Fruit fly (Drosophila melanogaster) whole organism, wandering third instar larva: ENCODE measurements around the gene CG33630.

ENCODE experiments used
- Abd-B ChIP-seq: fragments of >200 bp; optimal IDR thresholded peaks from 2 replicates; lab custom pipeline; 2017; ENCODE audit warnings: missing biosample characterization, missing genetic modification characterization
- CG32264 ChIP-seq: fragments of 200-800 bp; sonication (Bioruptor generic); optimal IDR thresholded peaks from 2 replicates; lab custom pipeline; 2016; ENCODE audit warnings: missing biosample characterization, missing genetic modification characterization
- CG9705 ChIP-seq: fragments of 200-800 bp; sonication (Bioruptor generic); optimal IDR thresholded peaks from 2 replicates; lab custom pipeline; 2018; ENCODE audit warnings: missing biosample characterization, mild to moderate bottlenecking, missing genetic modification characterization
- CrebA ChIP-seq: fragments of 200-800 bp; sonication (Bioruptor generic); optimal IDR thresholded peaks from 2 replicates; lab custom pipeline; 2016; ENCODE audit warnings: missing biosample characterization, mild to moderate bottlenecking, missing genetic modification characterization, borderline replicate concordance
- Dfd ChIP-seq: fragments of >200 bp; optimal IDR thresholded peaks from 2 replicates; lab custom pipeline; 2017; ENCODE audit warnings: missing biosample characterization, missing genetic modification characterization
- Dif ChIP-seq: fragments of 200-275, 200-300 bp; sonication (Bioruptor generic); optimal IDR thresholded peaks from 2 replicates; lab custom pipeline; 2018; ENCODE audit warnings: missing biosample characterization, missing genetic modification characterization; ENCODE audit not compliant: partially characterized antibody
- GATAd ChIP-seq: sonication (Bioruptor generic); optimal IDR thresholded peaks from 2 replicates; lab custom pipeline; 2016; ENCODE audit warnings: missing biosample characterization, missing genetic modification characterization
- HLH106 ChIP-seq: fragments of 200-800 bp; optimal IDR thresholded peaks from 3 replicates; lab custom pipeline; 2019; ENCODE audit warnings: missing biosample characterization, mild to moderate bottlenecking, missing genetic modification characterization, moderate library complexity
- Hnf4 ChIP-seq: fragments of 200-800 bp; sonication (Bioruptor generic); optimal IDR thresholded peaks from 2 replicates; lab custom pipeline; 2016; ENCODE audit warnings: missing biosample characterization, mild to moderate bottlenecking, missing genetic modification characterization
- Hr78 ChIP-seq: fragments of >200 bp; optimal IDR thresholded peaks from 2 replicates; lab custom pipeline; 2017; ENCODE audit warnings: missing biosample characterization, missing genetic modification characterization
- Hr83 ChIP-seq: fragments of 200-300 bp; sonication (Bioruptor generic); optimal IDR thresholded peaks from 2 replicates; lab custom pipeline; 2016; ENCODE audit warnings: missing biosample characterization, mild to moderate bottlenecking, missing genetic modification characterization, moderate library complexity; ENCODE audit not compliant: poor library complexity, severe bottlenecking
- Jra ChIP-seq: sonication (Bioruptor generic); optimal IDR thresholded peaks from 2 replicates; lab custom pipeline; 2016; ENCODE audit warnings: missing biosample characterization, missing genetic modification characterization
- Mio ChIP-seq: sonication (Bioruptor generic); optimal IDR thresholded peaks from 2 replicates; lab custom pipeline; 2016; ENCODE audit warnings: missing biosample characterization, missing genetic modification characterization
- Myc ChIP-seq: fragments of >200 bp; optimal IDR thresholded peaks from 2 replicates; lab custom pipeline; 2017
- N ChIP-seq: fragments of >200 bp; optimal IDR thresholded peaks from 2 replicates; lab custom pipeline; 2018; ENCODE audit warnings: missing biosample characterization, missing external identifiers, missing genetic modification characterization
- OdsH ChIP-seq: fragments of 200-800 bp; sonication (Bioruptor generic); optimal IDR thresholded peaks from 2 replicates; lab custom pipeline; 2016; ENCODE audit warnings: missing biosample characterization, mild to moderate bottlenecking, missing genetic modification characterization
- Rel ChIP-seq, 2 experiments: fragments of 200-800 bp; sonication (Bioruptor generic) in 1 of 2; optimal IDR thresholded peaks; 2 replicates in 1 of 2; 3 replicates in 1 of 2; lab custom pipeline; 2016 to 2019; ENCODE audit warnings: mild to moderate bottlenecking in 2 of 2, missing biosample characterization in 2 of 2, missing genetic modification characterization in 2 of 2, moderate library complexity in 1 of 2
- Sp1 ChIP-seq: fragments of 200-800 bp; sonication (Bioruptor generic); optimal IDR thresholded peaks from 3 replicates; lab custom pipeline; 2019; ENCODE audit warnings: missing biosample characterization, mild to moderate bottlenecking, missing genetic modification characterization, moderate library complexity
- Vsx2 ChIP-seq: fragments of 200-300, 225-300 bp; sonication (Bioruptor generic); optimal IDR thresholded peaks from 2 replicates; lab custom pipeline; 2018; ENCODE audit warnings: missing biosample characterization, missing genetic modification characterization; ENCODE audit not compliant: partially characterized antibody
- br ChIP-seq: fragments of 200-800 bp; sonication (Bioruptor generic); optimal IDR thresholded peaks from 2 replicates; lab custom pipeline; 2016; ENCODE audit warnings: missing biosample characterization, missing genetic modification characterization
- brk ChIP-seq: fragments of 200-800 bp; sonication (Bioruptor generic); optimal IDR thresholded peaks from 2 replicates; lab custom pipeline; 2016; ENCODE audit warnings: missing biosample characterization, mild to moderate bottlenecking, missing genetic modification characterization
- dl ChIP-seq, 2 experiments: fragments of 175-275, 200-275 bp in 1 of 2; fragments of 200-275 bp in 1 of 2; sonication (Bioruptor generic); optimal IDR thresholded peaks; lab custom pipeline; 2018; ENCODE audit warnings: mild to moderate bottlenecking in 2 of 2, missing biosample characterization in 2 of 2, missing genetic modification characterization in 2 of 2, moderate library complexity in 2 of 2; ENCODE audit not compliant: partially characterized antibody in 2 of 2, insufficient read depth in 1 of 2
- dmrt93B ChIP-seq: fragments of 200-800 bp; sonication (Bioruptor generic); optimal IDR thresholded peaks from 2 replicates; lab custom pipeline; 2018; ENCODE audit warnings: missing biosample characterization, mild to moderate bottlenecking, missing genetic modification characterization
- dsf ChIP-seq: sonication (Bioruptor generic); optimal IDR thresholded peaks from 2 replicates; lab custom pipeline; 2016; ENCODE audit warnings: missing biosample characterization, missing genetic modification characterization, borderline replicate concordance
- ey ChIP-seq: fragments of 200-800 bp; sonication (Bioruptor generic); optimal IDR thresholded peaks from 2 replicates; lab custom pipeline; 2016; ENCODE audit warnings: missing biosample characterization, missing genetic modification characterization
- foxo ChIP-seq, 2 experiments: fragments of 200-800 bp; sonication (Bioruptor generic); optimal IDR thresholded peaks; 2 replicates in 1 of 2; 3 replicates in 1 of 2; lab custom pipeline; 2016 to 2017; ENCODE audit warnings: missing biosample characterization in 2 of 2, missing genetic modification characterization in 2 of 2
- fru ChIP-seq: fragments of 200-800 bp; sonication (Bioruptor generic); optimal IDR thresholded peaks from 3 replicates; lab custom pipeline; 2016; ENCODE audit warnings: missing biosample characterization, mild to moderate bottlenecking, missing genetic modification characterization
- h ChIP-seq: fragments of 200-800 bp; sonication (Bioruptor generic); optimal IDR thresholded peaks from 3 replicates; lab custom pipeline; 2016; ENCODE audit warnings: missing biosample characterization, mild to moderate bottlenecking, missing genetic modification characterization
- jim ChIP-seq: fragments of 175-275, 200-325 bp; sonication (Bioruptor generic); optimal IDR thresholded peaks from 2 replicates; lab custom pipeline; 2016; ENCODE audit warnings: missing biosample characterization, mild to moderate bottlenecking, missing genetic modification characterization
- lola ChIP-seq: fragments of >200 bp; optimal IDR thresholded peaks from 2 replicates; lab custom pipeline; 2017; ENCODE audit warnings: missing biosample characterization, missing genetic modification characterization
- pan ChIP-seq: fragments of >200 bp; optimal IDR thresholded peaks from 2 replicates; lab custom pipeline; 2017
- psq ChIP-seq: fragments of 200-800 bp; sonication (Bioruptor generic); optimal IDR thresholded peaks from 3 replicates; lab custom pipeline; 2017; ENCODE audit warnings: missing biosample characterization, mild to moderate bottlenecking, missing genetic modification characterization, moderate library complexity
- rgr ChIP-seq: fragments of 200-800 bp; sonication (Bioruptor generic); optimal IDR thresholded peaks from 3 replicates; lab custom pipeline; 2016; ENCODE audit warnings: missing biosample characterization, mild to moderate bottlenecking, missing genetic modification characterization
- sage ChIP-seq: fragments of 200-800 bp; sonication (Bioruptor generic); optimal IDR thresholded peaks from 2 replicates; lab custom pipeline; 2016; ENCODE audit warnings: missing biosample characterization, mild to moderate bottlenecking, missing genetic modification characterization
- sv ChIP-seq: fragments of 200-800 bp; sonication (Bioruptor generic); optimal IDR thresholded peaks from 3 replicates; lab custom pipeline; 2016; ENCODE audit warnings: missing biosample characterization, missing genetic modification characterization
- tai ChIP-seq: sonication (Bioruptor generic); optimal IDR thresholded peaks from 2 replicates; lab custom pipeline; 2016; ENCODE audit warnings: missing biosample characterization, missing genetic modification characterization
- usp ChIP-seq: fragments of >200 bp; optimal IDR thresholded peaks from 2 replicates; lab custom pipeline; 2017; ENCODE audit warnings: missing biosample characterization, missing genetic modification characterization
- woc ChIP-seq: sonication (Bioruptor generic); optimal IDR thresholded peaks from 2 replicates; lab custom pipeline; 2016; ENCODE audit warnings: missing biosample characterization, mild to moderate bottlenecking, missing genetic modification characterization

CG33630 gene

dm6 chr3R:10083077-10083476 lies 20.7 kb downstream of the CG33630 start:
- TF ChIP-seq Dif (GFP tag; lab: Kevin White, UChicago) (peak; percentile 11), OdsH (GFP tag; lab: Kevin White, UChicago) (no peak), Vsx2 (GFP tag; lab: Kevin White, UChicago) (peak; percentile 63)

DNA sequence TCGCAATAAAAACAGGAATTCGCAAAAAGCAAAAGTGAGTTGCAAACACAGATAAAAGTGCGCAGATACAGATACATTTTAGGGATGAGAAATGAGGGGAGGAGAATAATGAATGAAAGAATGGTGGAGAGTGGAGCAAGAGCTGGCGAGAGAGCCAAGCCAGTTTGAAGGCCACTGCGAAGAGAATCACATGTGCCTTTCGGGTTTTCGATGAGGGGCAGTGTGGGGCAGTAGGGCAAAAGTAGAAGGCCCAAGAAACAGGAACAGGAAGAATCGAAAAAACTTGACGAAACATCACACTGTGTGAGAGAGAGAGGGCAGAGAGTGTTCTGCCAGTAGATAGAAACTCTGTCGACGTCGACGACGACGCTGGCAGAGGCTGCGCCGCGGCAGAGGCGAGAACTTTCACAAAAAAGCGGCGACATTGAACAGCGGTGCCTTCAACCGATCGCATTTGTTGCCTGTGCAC lies 21.8 kb downstream of the CG33630 start:
- TF ChIP-seq Myc (lab: Kevin White, UChicago) (no peak), HLH106 (tag; lab: Kevin White, UChicago) (no peak), Hr78 (GFP tag; lab: Kevin White, UChicago) (no peak), dmrt93B (GFP tag; lab: Kevin White, UChicago) (no peak), Hnf4 (GFP tag; lab: Kevin White, UChicago) (no peak), Dif (GFP tag; lab: Kevin White, UChicago) (peak; percentile 76), Vsx2 (GFP tag; lab: Kevin White, UChicago) (no peak), N (GFP tag; lab: Kevin White, UChicago) (no peak), dl (GFP tag; optimal IDR thresholded peaks at IDR 0.05; lab: Kevin White, UChicago; ENCODE audit: insufficient read depth in 1 of 2, partially characterized antibody in 2 of 2) (peak; percentile 50 to 71), usp (GFP tag; lab: Kevin White, UChicago) (no peak), tai (GFP tag; lab: Kevin White, UChicago) (no peak), Sp1 (no peak), sv (no peak), CrebA (GFP tag; lab: Kevin White, UChicago) (peak; percentile 40), jim (GFP tag; lab: Kevin White, UChicago) (no peak), Hr83 (peak; percentile 58), psq (GFP tag; lab: Kevin White, UChicago) (peak; percentile 97), fru (GFP tag; lab: Kevin White, UChicago) (peak; percentile 70), lola (GFP tag; lab: Kevin White, UChicago) (no peak)

DNA sequence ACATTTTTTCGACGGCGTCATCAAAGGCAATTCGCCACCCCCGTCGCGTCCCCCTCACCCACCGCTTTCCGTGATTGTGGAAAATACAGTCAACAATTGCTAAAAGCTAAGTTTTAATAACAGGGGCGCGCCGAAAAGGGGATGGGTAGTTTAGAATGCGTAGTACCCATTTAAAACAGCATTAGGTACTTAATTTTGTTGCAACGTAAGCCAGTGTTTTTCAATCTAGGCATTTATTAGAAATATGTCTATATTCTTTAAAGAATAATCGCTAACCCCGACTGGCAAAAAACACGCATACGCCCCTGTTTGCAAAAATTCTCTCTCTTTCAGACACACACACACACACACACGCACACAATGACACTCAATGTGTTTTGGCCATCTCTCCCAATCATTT lies 22.5 kb downstream of the CG33630 start:
- TF ChIP-seq Hnf4 (GFP tag; lab: Kevin White, UChicago): peak; percentile 88
- peak; percentile 30 for TF ChIP-seq brk (GFP tag; lab: Kevin White, UChicago)
- peak; percentile 95 for TF ChIP-seq fru (GFP tag; lab: Kevin White, UChicago)
- peak; percentile 72 for TF ChIP-seq CG32264 (GFP tag; lab: Kevin White, UChicago)
- TF ChIP-seq Dif (GFP tag; lab: Kevin White, UChicago): no peak
- TF ChIP-seq ey (GFP tag; lab: Kevin White, UChicago): peak; percentile 96
- TF ChIP-seq h (GFP tag; lab: Kevin White, UChicago): peak; percentile 95
- peak; percentile 67 for TF ChIP-seq CrebA (GFP tag; lab: Kevin White, UChicago)
- no peak for TF ChIP-seq jim (GFP tag; lab: Kevin White, UChicago)
- no peak for TF ChIP-seq N (GFP tag; lab: Kevin White, UChicago)
- no peak for TF ChIP-seq dl (GFP tag; optimal IDR thresholded peaks at IDR 0.05; lab: Kevin White, UChicago; ENCODE audit: insufficient read depth in 1 of 2, partially characterized antibody in 2 of 2)
- peak; percentile 90 for TF ChIP-seq dmrt93B (GFP tag; lab: Kevin White, UChicago)
- TF ChIP-seq psq (GFP tag; lab: Kevin White, UChicago): peak; percentile 89
- TF ChIP-seq Rel (GFP tag; optimal IDR thresholded peaks at IDR 0.05; lab: Kevin White, UChicago): no peak
- peak; percentile 64 for TF ChIP-seq Rel (tag; optimal IDR thresholded peaks at IDR 0.05; lab: Kevin White, UChicago)
- TF ChIP-seq sv: no peak
- TF ChIP-seq Sp1: peak; percentile 91
- no peak for TF ChIP-seq lola (GFP tag; lab: Kevin White, UChicago)
- TF ChIP-seq tai (GFP tag; lab: Kevin White, UChicago): peak; percentile 86
- no peak for TF ChIP-seq usp (GFP tag; lab: Kevin White, UChicago)
- peak; percentile 77 for TF ChIP-seq woc
- TF ChIP-seq HLH106 (tag; lab: Kevin White, UChicago): peak; percentile 94
- TF ChIP-seq Vsx2 (GFP tag; lab: Kevin White, UChicago): no peak
- peak; percentile 80 for TF ChIP-seq Mio
- peak; percentile 95 for TF ChIP-seq OdsH (GFP tag; lab: Kevin White, UChicago)
- TF ChIP-seq Hr83: peak; percentile 25
- TF ChIP-seq Abd-B (GFP tag; lab: Kevin White, UChicago): no peak
- TF ChIP-seq GATAd (GFP tag; lab: Kevin White, UChicago): no peak
- peak; percentile 92 for TF ChIP-seq br (GFP tag; lab: Kevin White, UChicago)
- peak; percentile 88 for TF ChIP-seq Dfd
- peak; percentile 65 for TF ChIP-seq CG9705 (GFP tag; lab: Kevin White, UChicago)
- peak; percentile 43 to 97 for TF ChIP-seq foxo (GFP tag; optimal IDR thresholded peaks at IDR 0.05; lab: Kevin White, UChicago)
- no peak for TF ChIP-seq Hr78 (GFP tag; lab: Kevin White, UChicago)
- TF ChIP-seq dsf (GFP tag; lab: Kevin White, UChicago): peak; percentile 70
- peak; percentile 96 for TF ChIP-seq rgr (GFP tag; lab: Kevin White, UChicago)
- peak; percentile 84 for TF ChIP-seq sage
- no peak for TF ChIP-seq Myc (lab: Kevin White, UChicago)
- no peak for TF ChIP-seq pan (lab: Kevin White, UChicago)
- TF ChIP-seq Jra (GFP tag; lab: Kevin White, UChicago): peak; percentile 83
